Worm (Caenorhabditis elegans): ENCODE results near the gene srh-88.

- TF ChIP-seq ama-1 (optimal IDR thresholded peaks at IDR 0.05): no peak
- TF ChIP-seq ama-1 (GFP tag; optimal IDR thresholded peaks at IDR 0.05): no peak
- TF ChIP-seq F33H1.4 (GFP tag; IDR thresholded peaks at IDR 0.05): no peak
- TF ChIP-seq unc-62 (GFP tag; optimal IDR thresholded peaks at IDR 0.05): no peak
- no peak for TF ChIP-seq F57A8.1 (GFP tag; optimal IDR thresholded peaks at IDR 0.05)
- TF ChIP-seq F22D6.2 (tag; optimal IDR thresholded peaks at IDR 0.05): no peak
- TF ChIP-seq madf-8 (GFP tag; conservative IDR thresholded peaks at IDR 0.05): no peak
- no peak for TF ChIP-seq ceh-91 (GFP tag; IDR thresholded peaks at IDR 0.05)
Observed at ce11 chrV:2987407-2987806, 22.7 kb upstream of the srh-88 start, which contains the start of gene srh-85.
